Worm (Caenorhabditis elegans) whole organism, L4 larva: ENCODE data around the gene F59B10.5.

Experiments used
- D1046.2 ChIP-seq: fragments of 200-800 bp; sonication (Bioruptor generic); IDR thresholded peaks from 2 replicates; pipeline ENCODE4 v1.3.6; 2022; ENCODE audit warnings: missing genetic modification characterization, missing compliant biosample characterization
- F44E2.7 ChIP-seq: fragments of 200-800 bp; sonication (Bioruptor generic); IDR thresholded peaks from 2 replicates; pipeline ENCODE4 v2.1.2; 2022; ENCODE audit warnings: missing genetic modification characterization, missing compliant biosample characterization
- T26A8.4 ChIP-seq: fragments of 200-800 bp; sonication (Bioruptor generic); IDR thresholded peaks from 2 replicates; pipeline ENCODE4 v1.3.6; 2022; ENCODE audit warnings: missing genetic modification characterization, missing compliant biosample characterization
- Y105C5A.15 ChIP-seq: fragments of 200-800 bp; sonication (Bioruptor generic); IDR thresholded peaks from 2 replicates; pipeline ENCODE4 v1.3.6; 2022; ENCODE audit warnings: missing genetic modification characterization, missing compliant biosample characterization
- ZK337.2 ChIP-seq: fragments of 200-800 bp; sonication (Bioruptor generic); IDR thresholded peaks from 2 replicates; pipeline ENCODE4 v1.3.6; 2022; ENCODE audit warnings: missing genetic modification reagents, missing genetic modification characterization, missing compliant biosample characterization
- aly-2 ChIP-seq: sonication (generic microtip); optimal IDR thresholded peaks from 2 replicates; lab custom pipeline; 2018; ENCODE audit warnings: missing biosample characterization, missing genetic modification characterization
- arid-1 ChIP-seq: fragments of 200-800 bp; sonication (Bioruptor generic); conservative IDR thresholded peaks from 2 replicates; pipeline ENCODE4 v1.3.6; 2022; ENCODE audit warnings: missing genetic modification reagents, missing genetic modification characterization, missing compliant biosample characterization
- cey-2 ChIP-seq: sonication (generic microtip); optimal IDR thresholded peaks from 3 replicates; lab custom pipeline; 2017; ENCODE audit warnings: missing genetic modification characterization, mild to moderate bottlenecking, missing compliant biosample characterization, antibody characterized with exemption, borderline replicate concordance; ENCODE audit not compliant: insufficient read depth
- ctbp-1 ChIP-seq: fragments of 200-800 bp; sonication (Bioruptor generic); IDR thresholded peaks from 2 replicates; pipeline ENCODE4 v1.3.6; 2022; ENCODE audit warnings: missing genetic modification reagents, missing genetic modification characterization, missing compliant biosample characterization
- daf-12 ChIP-seq: fragments of 150-350 bp; optimal IDR thresholded peaks from 2 replicates; lab custom pipeline; 2014; ENCODE audit warnings: missing biosample characterization, missing genetic modification reagents, missing genetic modification characterization
- daf-16 ChIP-seq, 3 experiments: sonication (generic microtip); optimal IDR thresholded peaks; 2 replicates each; lab custom pipeline; 2016 to 2017; ENCODE audit warnings: missing genetic modification characterization in 3 of 3, missing genetic modification reagents in 3 of 3, mild to moderate bottlenecking in 2 of 3, missing compliant biosample characterization in 2 of 3, missing biosample characterization in 1 of 3, moderate library complexity in 1 of 3
- dpl-1 ChIP-seq: fragments of 150-350 bp; optimal IDR thresholded peaks from 2 replicates; lab custom pipeline; 2014; ENCODE audit warnings: missing biosample characterization, missing genetic modification reagents, missing genetic modification characterization
- egl-27 ChIP-seq: sonication (generic microtip); optimal IDR thresholded peaks from 3 replicates; lab custom pipeline; 2017; ENCODE audit warnings: missing biosample characterization, missing genetic modification reagents, missing genetic modification characterization
- hlh-11 ChIP-seq: fragments of 200-800 bp; sonication (Bioruptor generic); optimal IDR thresholded peaks from 2 replicates; lab custom pipeline; 2018; ENCODE audit warnings: mild to moderate bottlenecking, missing genetic modification characterization, missing compliant biosample characterization
- hlh-30 ChIP-seq: sonication (generic microtip); optimal IDR thresholded peaks from 2 replicates; lab custom pipeline; 2017; ENCODE audit warnings: antibody characterized with exemption, mild to moderate bottlenecking, missing genetic modification characterization, missing compliant biosample characterization; ENCODE audit not compliant: insufficient read depth
- lim-7 ChIP-seq: fragments of 200-800 bp; sonication (Bioruptor generic); IDR thresholded peaks from 2 replicates; pipeline ENCODE4 v1.3.6; 2022; ENCODE audit warnings: missing genetic modification characterization, missing compliant biosample characterization
- lin-1 ChIP-seq: fragments of 200-800 bp; sonication (Bioruptor generic); IDR thresholded peaks from 2 replicates; pipeline ENCODE4 v1.3.6; 2022; ENCODE audit warnings: missing genetic modification reagents, missing genetic modification characterization, missing compliant biosample characterization
- lin-38 ChIP-seq: fragments of 200-800 bp; sonication (Bioruptor generic); IDR thresholded peaks from 2 replicates; pipeline ENCODE4 v1.3.6; 2022; ENCODE audit warnings: missing genetic modification reagents, missing genetic modification characterization, missing compliant biosample characterization
- madf-5 ChIP-seq, 2 experiments: fragments of 200-800 bp; sonication (Bioruptor generic); IDR thresholded peaks; 2 replicates each; pipeline ENCODE4 v1.3.6; 2022; ENCODE audit warnings: missing compliant biosample characterization in 2 of 2, missing genetic modification characterization in 2 of 2
- madf-9 ChIP-seq: fragments of 200-800 bp; sonication (Bioruptor generic); conservative IDR thresholded peaks from 2 replicates; pipeline ENCODE4 v1.3.6; 2022; ENCODE audit warnings: missing genetic modification reagents, missing genetic modification characterization, missing compliant biosample characterization
- mdl-1 ChIP-seq, 2 experiments: fragments of 150-350 bp in 1 of 2; sonication (generic microtip) in 1 of 2; optimal IDR thresholded peaks; 2 replicates each; lab custom pipeline; 2014 to 2017; ENCODE audit warnings: missing biosample characterization in 2 of 2, missing genetic modification characterization in 2 of 2
- mep-1 ChIP-seq: fragments of 150-350 bp; sonication (generic microtip); optimal IDR thresholded peaks from 3 replicates; lab custom pipeline; 2014; ENCODE audit warnings: missing biosample characterization, missing genetic modification characterization
- mes-2 ChIP-seq: sonication (generic microtip); optimal IDR thresholded peaks from 2 replicates; lab custom pipeline; 2016; ENCODE audit warnings: missing genotype, mild to moderate bottlenecking, missing genetic modification characterization, missing compliant biosample characterization; ENCODE audit not compliant: poor library complexity, severe bottlenecking
- mxl-3 ChIP-seq: fragments of 200-800 bp; sonication (Bioruptor generic); optimal IDR thresholded peaks from 2 replicates; lab custom pipeline; 2018; ENCODE audit warnings: mild to moderate bottlenecking, missing genetic modification characterization, missing compliant biosample characterization
- nhr-10 ChIP-seq: fragments of 150-350 bp; optimal IDR thresholded peaks from 2 replicates; lab custom pipeline; 2014; ENCODE audit warnings: missing biosample characterization, missing genetic modification characterization
- nhr-11 ChIP-seq: fragments of 150-350 bp; optimal IDR thresholded peaks from 2 replicates; lab custom pipeline; 2014; ENCODE audit warnings: missing biosample characterization, missing genetic modification characterization
- nhr-25 ChIP-seq: sonication (generic microtip); optimal IDR thresholded peaks from 2 replicates; lab custom pipeline; 2017; ENCODE audit warnings: missing genetic modification characterization, mild to moderate bottlenecking, missing compliant biosample characterization, antibody characterized with exemption, moderate library complexity, borderline replicate concordance; ENCODE audit not compliant: insufficient read depth
- nhr-28 ChIP-seq: fragments of 150-350 bp; optimal IDR thresholded peaks from 2 replicates; lab custom pipeline; 2014; ENCODE audit warnings: missing biosample characterization, missing genetic modification characterization
- nhr-76 ChIP-seq: fragments of 150-350 bp; optimal IDR thresholded peaks from 2 replicates; lab custom pipeline; 2014; ENCODE audit warnings: missing biosample characterization, missing genetic modification characterization
- pha-4 ChIP-seq, 2 experiments: fragments of 150-350 bp in 1 of 2; fragments of 200-800 bp in 1 of 2; sonication (Bioruptor generic) in 1 of 2; IDR thresholded peaks in 1 of 2; optimal IDR thresholded peaks in 1 of 2; 2 replicates each; pipeline versions ENCODE4 v1.3.6 to Lab custom; 2014 to 2022; ENCODE audit warnings: missing genetic modification characterization in 2 of 2, missing genetic modification reagents in 2 of 2, missing biosample characterization in 1 of 2, missing compliant biosample characterization in 1 of 2
- pqm-1 ChIP-seq: sonication (generic microtip); optimal IDR thresholded peaks from 2 replicates; lab custom pipeline; 2017; ENCODE audit warnings: missing biosample characterization, missing genetic modification characterization
- saeg-2 ChIP-seq: fragments of 200-800 bp; sonication (Bioruptor generic); IDR thresholded peaks from 2 replicates; pipeline ENCODE4 v1.3.6; 2022; ENCODE audit warnings: missing genetic modification reagents, missing genetic modification characterization, missing compliant biosample characterization
- sdz-12 ChIP-seq: fragments of 200-800 bp; sonication (Bioruptor generic); optimal IDR thresholded peaks from 2 replicates; lab custom pipeline; 2018; ENCODE audit warnings: mild to moderate bottlenecking, missing genetic modification characterization, missing compliant biosample characterization
- set-16 ChIP-seq: fragments of 200-800 bp; sonication (Bioruptor generic); IDR thresholded peaks from 2 replicates; pipeline ENCODE4 v1.3.6; 2022; ENCODE audit warnings: missing genetic modification reagents, missing genetic modification characterization, missing compliant biosample characterization
- spr-1 ChIP-seq: sonication (generic microtip); optimal IDR thresholded peaks from 2 replicates; lab custom pipeline; 2016; ENCODE audit warnings: mild to moderate bottlenecking, missing genetic modification characterization, missing compliant biosample characterization
- tag-97 ChIP-seq: fragments of 200-800 bp; sonication (Bioruptor generic); IDR thresholded peaks from 2 replicates; pipeline ENCODE4 v1.3.6; 2022; ENCODE audit warnings: missing genetic modification characterization, missing compliant biosample characterization
- tra-1 ChIP-seq: fragments of 200-800 bp; sonication (Bioruptor generic); IDR thresholded peaks from 2 replicates; pipeline ENCODE4 v1.3.6; 2022; ENCODE audit warnings: missing genetic modification reagents, missing genetic modification characterization, missing compliant biosample characterization
- ztf-7 ChIP-seq: fragments of 150-350 bp; optimal IDR thresholded peaks from 2 replicates; lab custom pipeline; 2014; ENCODE audit warnings: missing biosample characterization, missing genetic modification characterization

The F59B10.5 gene

ce11 chrII:10558962-10559415 lies 35.5 kb upstream of the F59B10.5 start (continued):
- peak; percentile 16 for TF ChIP-seq dpl-1
- peak; percentile 88 for TF ChIP-seq hlh-11 (tag; lab: Kevin White, UChicago)
- TF ChIP-seq ctbp-1 = peak; percentile 51
- TF ChIP-seq ZK337.2 (GFP tag; lab: Robert Waterston, UW) = no peak
- peak; percentile 1; the same call in 1 of the 2 replicates for TF ChIP-seq madf-9
- TF ChIP-seq nhr-25 (tag; lab: Kevin White, UChicago) = peak; percentile 84
- TF ChIP-seq pha-4 (GFP tag; IDR thresholded peaks at IDR 0.05; lab: Robert Waterston, UW) = no peak
- no peak for TF ChIP-seq pha-4 (tag; optimal IDR thresholded peaks at IDR 0.05; lab: Kevin White, UChicago)
- peak; percentile 15 for TF ChIP-seq mes-2 (tag; lab: Kevin White, UChicago)
- 0 out of 4 replicates have a peak, but pooled peaks of 1 of the 2 experiments have one; percentile 7 for TF ChIP-seq madf-5 (GFP tag; IDR thresholded peaks at IDR 0.05; lab: Robert Waterston, UW)
- TF ChIP-seq T26A8.4 = peak; percentile 17; the same call in 1 of the 2 replicates
- TF ChIP-seq nhr-28 = peak; percentile 17
- peak; percentile 74 for TF ChIP-seq mep-1
- TF ChIP-seq set-16 (GFP tag; lab: Robert Waterston, UW) = peak; percentile 61; the same call in 1 of the 2 replicates
- TF ChIP-seq D1046.2 (GFP tag; lab: Robert Waterston, UW) = no peak
- no peak for TF ChIP-seq tra-1 (GFP tag; lab: Robert Waterston, UW)
- TF ChIP-seq tag-97 = no peak
- TF ChIP-seq cey-2 (tag; lab: Kevin White, UChicago) = no peak

ce11 chrII:10558345-10558744 lies 34.9 kb upstream of the F59B10.5 start:
- TF ChIP-seq aly-2 (tag; lab: Kevin White, UChicago) = no peak
- TF ChIP-seq mdl-1 (tag; optimal IDR thresholded peaks at IDR 0.05; lab: Kevin White, UChicago) = peak in 1 of 2 experiments; percentile 3
- no peak for TF ChIP-seq nhr-76 (tag; lab: Kevin White, UChicago)
- TF ChIP-seq hlh-30 (tag; lab: Kevin White, UChicago) = peak; percentile 66
- TF ChIP-seq arid-1 = no peak
- TF ChIP-seq lin-38 (GFP tag; lab: Robert Waterston, UW) = no peak
- TF ChIP-seq ztf-7 (tag; lab: Kevin White, UChicago) = no peak
- no peak for TF ChIP-seq nhr-10 (tag; lab: Kevin White, UChicago)
- TF ChIP-seq lim-7 = no peak
- TF ChIP-seq daf-16 (GFP tag; optimal IDR thresholded peaks at IDR 0.05; lab: Kevin White, UChicago) = peak in 1 of 2 experiments; percentile 43
- TF ChIP-seq daf-16 (tag; optimal IDR thresholded peaks at IDR 0.05; lab: Kevin White, UChicago) = no peak
- no peak for TF ChIP-seq egl-27 (tag; lab: Kevin White, UChicago)
- peak; percentile 87 for TF ChIP-seq nhr-11 (tag; lab: Kevin White, UChicago)
- no peak for TF ChIP-seq cey-2 (tag; lab: Kevin White, UChicago)
- TF ChIP-seq Y105C5A.15 (GFP tag; lab: Robert Waterston, UW) = no peak
- no peak for TF ChIP-seq saeg-2 (GFP tag; lab: Robert Waterston, UW)
- no peak for TF ChIP-seq sdz-12 (GFP tag; lab: Kevin White, UChicago)
- no peak for TF ChIP-seq daf-12 (tag; lab: Kevin White, UChicago)
- TF ChIP-seq lin-1 (GFP tag; lab: Robert Waterston, UW) = no peak
- TF ChIP-seq spr-1 (tag; lab: Kevin White, UChicago) = no peak
- peak; percentile 25 for TF ChIP-seq mxl-3 (GFP tag; lab: Kevin White, UChicago)
- TF ChIP-seq F44E2.7 = no peak
- no peak for TF ChIP-seq pqm-1 (tag; lab: Kevin White, UChicago)
